Worm (Caenorhabditis elegans) whole organism, L4 larva: ENCODE results near the gene C17G10.6.

Experiments
- F44E2.7 ChIP-seq: fragments of 200-800 bp; sonication (Bioruptor generic); IDR thresholded peaks from 2 replicates; pipeline ENCODE4 v2.1.2; 2022; ENCODE audit warnings: missing genetic modification characterization, missing compliant biosample characterization
- F49E8.2 ChIP-seq: sonication (generic microtip); optimal IDR thresholded peaks from 2 replicates; lab custom pipeline; 2016; ENCODE audit warnings: missing compliant biosample characterization, mild to moderate bottlenecking, missing genetic modification characterization, borderline replicate concordance
- ama-1 ChIP-seq: fragments of 150-350 bp; optimal IDR thresholded peaks from 2 replicates; lab custom pipeline; 2014; ENCODE audit warnings: inconsistent platforms, mixed read lengths
- egl-27 ChIP-seq: sonication (generic microtip); optimal IDR thresholded peaks from 3 replicates; lab custom pipeline; 2017; ENCODE audit warnings: missing biosample characterization, missing genetic modification reagents, missing genetic modification characterization
- fos-1 ChIP-seq: fragments of 150-350 bp; optimal IDR thresholded peaks from 2 replicates; lab custom pipeline; 2014; ENCODE audit warnings: missing biosample characterization, missing genetic modification characterization
- gei-8 ChIP-seq: fragments of 200-800 bp; sonication (Bioruptor generic); optimal IDR thresholded peaks from 2 replicates; lab custom pipeline; 2018; ENCODE audit warnings: mild to moderate bottlenecking, missing genetic modification characterization, missing compliant biosample characterization
- lin-38 ChIP-seq: fragments of 200-800 bp; sonication (Bioruptor generic); IDR thresholded peaks from 2 replicates; pipeline ENCODE4 v1.3.6; 2022; ENCODE audit warnings: missing genetic modification reagents, missing genetic modification characterization, missing compliant biosample characterization
- nhr-28 ChIP-seq: fragments of 150-350 bp; optimal IDR thresholded peaks from 2 replicates; lab custom pipeline; 2014; ENCODE audit warnings: missing biosample characterization, missing genetic modification characterization
- nhr-41 ChIP-seq: fragments of 200-800 bp; sonication (Bioruptor generic); IDR thresholded peaks from 2 replicates; pipeline ENCODE4 v1.3.6; 2022; ENCODE audit warnings: missing genetic modification reagents, missing genetic modification characterization, missing compliant biosample characterization
- tag-97 ChIP-seq: fragments of 200-800 bp; sonication (Bioruptor generic); IDR thresholded peaks from 2 replicates; pipeline ENCODE4 v1.3.6; 2022; ENCODE audit warnings: missing genetic modification characterization, missing compliant biosample characterization

DNA sequence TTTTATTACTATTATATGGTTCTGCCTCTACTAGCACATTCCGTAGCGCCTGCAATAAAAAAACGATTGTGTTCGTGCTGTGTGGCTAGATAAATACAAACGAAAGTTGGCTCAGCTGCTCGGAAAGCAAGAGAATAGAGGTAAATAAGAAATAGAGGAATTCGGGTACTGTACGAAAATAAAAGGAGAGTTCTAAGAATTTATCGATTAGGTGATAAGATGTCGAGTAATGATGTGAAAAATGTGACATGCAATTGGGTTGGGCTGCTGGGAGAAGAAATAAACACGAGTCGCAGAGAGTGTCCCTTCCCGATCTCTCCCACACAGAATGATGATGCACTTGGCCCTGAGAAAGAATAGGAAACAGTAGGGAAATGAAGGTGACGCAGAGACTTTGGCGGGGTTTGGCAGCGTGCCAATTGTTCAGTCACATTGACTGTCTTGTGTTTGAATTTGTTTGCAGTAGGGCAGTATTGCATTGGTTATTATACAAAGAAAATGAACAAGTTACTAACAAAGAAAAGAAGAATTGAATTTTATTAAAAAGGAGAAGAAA, 9.6 kb downstream of the C17G10.6 start, which contains the start of gene cdc-14:
- TF ChIP-seq nhr-41 (GFP tag; lab: Robert Waterston, UW) (no peak), egl-27 (tag; lab: Kevin White, UChicago) (no peak), lin-38 (GFP tag; lab: Robert Waterston, UW) (peak; percentile 75), F49E8.2 (tag; lab: Kevin White, UChicago) (no peak), fos-1 (tag; lab: Kevin White, UChicago) (no peak), nhr-28 (tag; lab: Kevin White, UChicago) (peak; percentile 68), ama-1 (lab: Kevin White, UChicago) (no peak), tag-97 (no peak), F44E2.7 (no peak), gei-8 (GFP tag; lab: Kevin White, UChicago) (no peak)
